Fruit fly (Drosophila melanogaster) whole organism, embryonic: ENCODE results near the gene CG31125.
A peak's percentile ranks its signal among the peaks of the same experiment; 100 is the strongest.

Experiments
- Abd-B ChIP-seq: fragments of 200-800 bp; sonication (Bioruptor generic); optimal IDR thresholded peaks from 2 replicates; lab custom pipeline; 2018; ENCODE audit warnings: missing biosample characterization, mild to moderate bottlenecking, missing genetic modification characterization, moderate library complexity
- Ada2b ChIP-seq: fragments of 200-800 bp; sonication (Bioruptor generic); IDR thresholded peaks from 2 replicates; pipeline ENCODE4 v1.3.6; 2022; ENCODE audit warnings: missing biosample characterization, missing genetic modification characterization
- Atf3 ChIP-seq: fragments of 200-800 bp; sonication (Bioruptor generic); optimal IDR thresholded peaks from 3 replicates; lab custom pipeline; 2016; ENCODE audit warnings: missing biosample characterization, missing genetic modification characterization
- CG10147 ChIP-seq: fragments of 200-800 bp; sonication (Bioruptor generic); optimal IDR thresholded peaks from 2 replicates; lab custom pipeline; 2019; ENCODE audit warnings: missing biosample characterization, mild to moderate bottlenecking, missing genetic modification characterization, moderate library complexity
- CG13287 ChIP-seq: fragments of 200-800 bp; sonication (Bioruptor generic); IDR thresholded peaks from 2 replicates; pipeline ENCODE4 v1.3.6; 2022; ENCODE audit warnings: missing biosample characterization, missing genetic modification characterization; ENCODE audit not compliant: partially characterized antibody
- CG1529 ChIP-seq: fragments of 200-800 bp; sonication (Bioruptor generic); optimal IDR thresholded peaks from 3 replicates; lab custom pipeline; 2018; ENCODE audit warnings: missing biosample characterization, missing genetic modification characterization
- CG15479 ChIP-seq: fragments of 200-800 bp; sonication (Bioruptor generic); optimal IDR thresholded peaks from 3 replicates; lab custom pipeline; 2019; ENCODE audit warnings: missing biosample characterization, mild to moderate bottlenecking, missing genetic modification characterization, moderate library complexity
- CG17359 ChIP-seq: fragments of 200-800 bp; sonication (Bioruptor generic); optimal IDR thresholded peaks from 3 replicates; lab custom pipeline; 2018; ENCODE audit warnings: missing biosample characterization, mild to moderate bottlenecking, missing genetic modification characterization, moderate library complexity
- CG17568 ChIP-seq: fragments of 200-800 bp; sonication (Bioruptor generic); optimal IDR thresholded peaks from 2 replicates; lab custom pipeline; 2018; ENCODE audit warnings: missing biosample characterization, mild to moderate bottlenecking, missing genetic modification characterization, moderate library complexity
- CG2678 ChIP-seq: fragments of 200-800 bp; sonication (Bioruptor generic); optimal IDR thresholded peaks from 3 replicates; lab custom pipeline; 2019; ENCODE audit warnings: missing biosample characterization, mild to moderate bottlenecking, missing genetic modification characterization, moderate library complexity
- CG2712 ChIP-seq: fragments of 200-800 bp; optimal IDR thresholded peaks from 3 replicates; lab custom pipeline; 2019; ENCODE audit warnings: missing biosample characterization, mild to moderate bottlenecking, missing genetic modification characterization, moderate library complexity
- CG4404 ChIP-seq: fragments of 200-800 bp; sonication (Bioruptor generic); IDR thresholded peaks from 2 replicates; pipeline ENCODE4 v1.3.6; 2022; ENCODE audit warnings: missing biosample characterization, missing genetic modification characterization
- CG4820 ChIP-seq: fragments of 200-800 bp; sonication (Bioruptor generic); optimal IDR thresholded peaks from 3 replicates; lab custom pipeline; 2016; ENCODE audit warnings: missing biosample characterization, missing genetic modification characterization
- CG7745 ChIP-seq: fragments of 200-800 bp; sonication (Bioruptor generic); optimal IDR thresholded peaks from 2 replicates; lab custom pipeline; 2018; ENCODE audit warnings: missing biosample characterization, mild to moderate bottlenecking, missing genetic modification characterization, moderate library complexity
- CG8359 ChIP-seq: fragments of 200-800 bp; sonication (Bioruptor generic); optimal IDR thresholded peaks from 2 replicates; lab custom pipeline; 2017; ENCODE audit warnings: missing biosample characterization, mild to moderate bottlenecking, missing genetic modification characterization, borderline replicate concordance
- CG9797 ChIP-seq: fragments of 200-800 bp; sonication (Bioruptor generic); optimal IDR thresholded peaks from 3 replicates; lab custom pipeline; 2018; ENCODE audit warnings: missing biosample characterization, mild to moderate bottlenecking, missing genetic modification characterization
- GATAe ChIP-seq: fragments of 200-800 bp; sonication (Bioruptor generic); conservative IDR thresholded peaks from 2 replicates; pipeline ENCODE4 v1.3.6; 2022; ENCODE audit warnings: missing biosample characterization, missing genetic modification characterization
- H2.0 ChIP-seq: fragments of 200-800 bp; sonication (Bioruptor generic); IDR thresholded peaks from 2 replicates; pipeline ENCODE4 v1.3.6; 2022; ENCODE audit warnings: missing biosample characterization, missing genetic modification characterization
- Hr3 ChIP-seq: fragments of 200-800 bp; sonication (Bioruptor generic); optimal IDR thresholded peaks from 3 replicates; lab custom pipeline; 2016; ENCODE audit warnings: missing biosample characterization, missing genetic modification characterization
- Hr51 ChIP-seq, 2 experiments: fragments of 200-800 bp; sonication (Bioruptor generic); optimal IDR thresholded peaks; 2 replicates in 1 of 2; 3 replicates in 1 of 2; lab custom pipeline; 2016 to 2018; ENCODE audit warnings: missing biosample characterization in 2 of 2, missing genetic modification characterization in 2 of 2, mild to moderate bottlenecking in 1 of 2, moderate library complexity in 1 of 2
- Lim3 ChIP-seq: fragments of 200-800 bp; sonication (Bioruptor generic); IDR thresholded peaks from 2 replicates; pipeline ENCODE4 v1.3.6; 2022; ENCODE audit warnings: missing biosample characterization, missing genetic modification characterization
- MESR4 ChIP-seq: fragments of 200-800 bp; sonication (Bioruptor generic); optimal IDR thresholded peaks from 2 replicates; lab custom pipeline; 2018; ENCODE audit warnings: missing biosample characterization, mild to moderate bottlenecking, missing genetic modification characterization, moderate library complexity
- Meics ChIP-seq: fragments of 200-800 bp; sonication (Bioruptor generic); optimal IDR thresholded peaks from 2 replicates; lab custom pipeline; 2017; ENCODE audit warnings: missing biosample characterization, mild to moderate bottlenecking, missing genetic modification characterization
- Neu2 ChIP-seq: fragments of 200-800 bp; sonication (Bioruptor generic); optimal IDR thresholded peaks from 3 replicates; lab custom pipeline; 2016; ENCODE audit warnings: missing biosample characterization, missing genetic modification characterization, borderline replicate concordance
- NfI ChIP-seq: fragments of 200-800 bp; sonication (Bioruptor generic); optimal IDR thresholded peaks from 3 replicates; lab custom pipeline; 2018; ENCODE audit warnings: missing biosample characterization, mild to moderate bottlenecking, missing genetic modification characterization, moderate library complexity
- Pdp1 ChIP-seq, 2 experiments: fragments of 200-800 bp; sonication (Bioruptor generic); optimal IDR thresholded peaks; 3 replicates each; lab custom pipeline; 2016; ENCODE audit warnings: missing biosample characterization in 2 of 2, missing genetic modification characterization in 2 of 2, mild to moderate bottlenecking in 1 of 2, moderate library complexity in 1 of 2
- Ptx1 ChIP-seq: fragments of 200-800 bp; sonication (Bioruptor generic); IDR thresholded peaks from 2 replicates; pipeline ENCODE4 v1.3.6; 2022; ENCODE audit warnings: missing biosample characterization, missing genetic modification characterization
- Xbp1 ChIP-seq: fragments of 200-800 bp; sonication (Bioruptor generic); optimal IDR thresholded peaks from 3 replicates; lab custom pipeline; 2016; ENCODE audit warnings: missing biosample characterization, mild to moderate bottlenecking, missing genetic modification characterization
- ara ChIP-seq: fragments of 200-800 bp; sonication (Bioruptor generic); IDR thresholded peaks from 2 replicates; pipeline ENCODE4 v1.3.6; 2022; ENCODE audit warnings: missing biosample characterization, missing genetic modification characterization
- ato ChIP-seq: fragments of 200-800 bp; sonication (Bioruptor generic); IDR thresholded peaks from 2 replicates; pipeline ENCODE4 v1.3.6; 2022; ENCODE audit warnings: missing biosample characterization, missing genetic modification characterization; ENCODE audit not compliant: partially characterized antibody
- bigmax ChIP-seq: fragments of 200-800 bp; sonication (Bioruptor generic); optimal IDR thresholded peaks from 2 replicates; lab custom pipeline; 2018; ENCODE audit warnings: missing biosample characterization, mild to moderate bottlenecking, missing genetic modification characterization
- chn ChIP-seq: fragments of 200-800 bp; sonication (Bioruptor generic); optimal IDR thresholded peaks from 2 replicates; lab custom pipeline; 2016; ENCODE audit warnings: missing biosample characterization, missing genetic modification characterization
- crc ChIP-seq: fragments of 200-800 bp; sonication (Bioruptor generic); optimal IDR thresholded peaks from 2 replicates; lab custom pipeline; 2016; ENCODE audit warnings: missing biosample characterization, missing genetic modification characterization
- dmrt11E ChIP-seq: fragments of 200-800 bp; sonication (Bioruptor generic); optimal IDR thresholded peaks from 3 replicates; lab custom pipeline; 2018; ENCODE audit warnings: missing biosample characterization, mild to moderate bottlenecking, missing genetic modification characterization, moderate library complexity
- en ChIP-seq: fragments of 200-800 bp; sonication (Bioruptor generic); optimal IDR thresholded peaks from 2 replicates; lab custom pipeline; 2016; ENCODE audit warnings: missing biosample characterization, missing genetic modification characterization
- fd102C ChIP-seq: fragments of 200-800 bp; sonication (Bioruptor generic); optimal IDR thresholded peaks from 2 replicates; lab custom pipeline; 2018; ENCODE audit warnings: missing biosample characterization, mild to moderate bottlenecking, missing genetic modification characterization, moderate library complexity
- jigr1 ChIP-seq: fragments of 200-800 bp; sonication (Bioruptor generic); IDR thresholded peaks from 3 replicates; pipeline ENCODE4 v1.3.6; 2022; ENCODE audit warnings: missing biosample characterization, missing genetic modification characterization
- knrl ChIP-seq: fragments of 200-800 bp; sonication (Bioruptor generic); IDR thresholded peaks from 3 replicates; pipeline ENCODE4 v1.3.6; 2022; ENCODE audit warnings: missing biosample characterization, missing genetic modification characterization; ENCODE audit not compliant: partially characterized antibody
- lov ChIP-seq, 2 experiments: fragments of 200-800 bp in 1 of 2; fragments of >200 bp in 1 of 2; sonication (Bioruptor generic) in 1 of 2; IDR thresholded peaks in 1 of 2; optimal IDR thresholded peaks in 1 of 2; 2 replicates in 1 of 2; 3 replicates in 1 of 2; pipeline versions ENCODE4 v1.3.6 to Lab custom; 2017 to 2022; ENCODE audit warnings: missing biosample characterization in 1 of 2, missing genetic modification characterization in 1 of 2
- mirr ChIP-seq: fragments of 200-800 bp; sonication (Bioruptor generic); optimal IDR thresholded peaks from 3 replicates; lab custom pipeline; 2018; ENCODE audit warnings: missing biosample characterization, mild to moderate bottlenecking, missing genetic modification characterization
- nerfin-2 ChIP-seq: fragments of 200-800 bp; sonication (Bioruptor generic); IDR thresholded peaks from 2 replicates; pipeline ENCODE4 v1.3.6; 2022; ENCODE audit warnings: missing biosample characterization, missing genetic modification characterization; ENCODE audit not compliant: partially characterized antibody
- p53 ChIP-seq: fragments of 200-800 bp; sonication (Bioruptor generic); optimal IDR thresholded peaks from 2 replicates; lab custom pipeline; 2016; ENCODE audit warnings: missing biosample characterization, missing genetic modification characterization
- psq ChIP-seq: fragments of 200-800 bp; sonication (Bioruptor generic); optimal IDR thresholded peaks from 2 replicates; lab custom pipeline; 2017; ENCODE audit warnings: missing biosample characterization, missing genetic modification characterization
- pum ChIP-seq: fragments of 200-800 bp; sonication (Bioruptor generic); optimal IDR thresholded peaks from 2 replicates; lab custom pipeline; 2016; ENCODE audit warnings: missing biosample characterization, missing genetic modification characterization
- so ChIP-seq: fragments of 200-800 bp; sonication (Bioruptor generic); IDR thresholded peaks from 3 replicates; pipeline ENCODE4 v1.3.6; 2022; ENCODE audit warnings: missing biosample characterization, missing genetic modification characterization
- sob ChIP-seq: fragments of 200-800 bp; sonication (Bioruptor generic); IDR thresholded peaks from 2 replicates; pipeline ENCODE4 v1.3.6; 2022; ENCODE audit warnings: missing biosample characterization, missing genetic modification characterization
- sqz ChIP-seq: fragments of 200-800 bp; sonication (Bioruptor generic); optimal IDR thresholded peaks from 3 replicates; lab custom pipeline; 2018; ENCODE audit warnings: missing biosample characterization, mild to moderate bottlenecking, missing genetic modification characterization
- tgo ChIP-seq: fragments of 200-800 bp; sonication (Bioruptor generic); IDR thresholded peaks from 3 replicates; pipeline ENCODE4 v1.3.6; 2022; ENCODE audit warnings: missing biosample characterization, missing genetic modification characterization
- vvl ChIP-seq: fragments of 200-800 bp; sonication (Bioruptor generic); IDR thresholded peaks from 2 replicates; pipeline ENCODE4 v1.3.6; 2022; ENCODE audit warnings: missing biosample characterization, missing genetic modification characterization
- zen2 ChIP-seq: fragments of 200-800 bp; sonication (Bioruptor generic); IDR thresholded peaks from 3 replicates; pipeline ENCODE4 v1.3.6; 2022; ENCODE audit warnings: missing biosample characterization, missing genetic modification characterization; ENCODE audit not compliant: partially characterized antibody

The CG31125 gene

DNA sequence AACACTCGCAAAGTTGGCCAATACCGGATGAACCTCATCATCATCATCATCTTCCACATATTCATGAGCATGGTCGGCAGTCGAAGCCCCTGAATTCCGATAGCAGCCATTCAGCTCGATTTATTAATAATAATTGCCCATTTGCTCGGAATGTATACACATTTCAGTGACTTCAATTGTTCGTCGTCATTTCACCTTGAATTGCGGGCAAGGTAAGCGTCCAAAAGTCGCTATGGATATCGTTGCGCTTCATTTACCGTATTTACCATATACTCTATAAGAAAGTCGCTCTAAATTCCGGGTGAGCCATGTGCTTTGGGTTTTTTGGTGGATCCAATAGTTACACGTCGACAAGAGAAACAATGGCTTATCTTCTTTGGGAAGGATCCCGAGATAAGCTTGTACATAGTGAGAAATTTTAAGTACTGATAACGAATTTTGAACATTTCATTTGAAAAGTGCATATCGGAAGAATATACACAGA, 28.6 kb downstream of the CG31125 start (continued):
- no peak for TF ChIP-seq CG4820
- TF ChIP-seq MESR4 (GFP tag; lab: Kevin White, UChicago) = no peak
- no peak for TF ChIP-seq CG1529 (GFP tag; lab: Kevin White, UChicago)
- no peak for TF ChIP-seq Lim3 (GFP tag; lab: Robert Waterston, UW)
- no peak for TF ChIP-seq fd102C
- TF ChIP-seq ato (GFP tag; lab: Robert Waterston, UW) = no peak
- peak; percentile 70 for TF ChIP-seq Ptx1 (GFP tag; lab: Robert Waterston, UW)
- no peak for TF ChIP-seq Abd-B (GFP tag; lab: Kevin White, UChicago)
- TF ChIP-seq CG2712 = peak; percentile 21
- TF ChIP-seq mirr (GFP tag; lab: Kevin White, UChicago) = no peak
- no peak for TF ChIP-seq crc (GFP tag; lab: Kevin White, UChicago)
- no peak for TF ChIP-seq dmrt11E (tag; lab: Kevin White, UChicago)
- no peak for TF ChIP-seq lov (optimal IDR thresholded peaks at IDR 0.05; lab: Kevin White, UChicago)
- no peak for TF ChIP-seq lov (GFP tag; IDR thresholded peaks at IDR 0.05; lab: Robert Waterston, UW)
- TF ChIP-seq Hr3 (GFP tag; lab: Kevin White, UChicago) = no peak
- TF ChIP-seq ara = no peak
- no peak for TF ChIP-seq CG15479
- no peak for TF ChIP-seq CG9797
- TF ChIP-seq Ada2b (GFP tag; lab: Robert Waterston, UW) = peak; percentile 38; the same call in 1 of the 2 replicates
- TF ChIP-seq GATAe (GFP tag; lab: Robert Waterston, UW) = no peak
- TF ChIP-seq jigr1 (GFP tag; lab: Robert Waterston, UW) = no peak
- peak; percentile 32 for TF ChIP-seq NfI (GFP tag; lab: Kevin White, UChicago)
- TF ChIP-seq sob (GFP tag; lab: Robert Waterston, UW) = 0 out of 2 replicates have a peak, but pooled peaks have one; percentile 8
- no peak for TF ChIP-seq CG8359 (GFP tag; lab: Kevin White, UChicago)
- no peak for TF ChIP-seq chn (GFP tag; lab: Kevin White, UChicago)
- no peak for TF ChIP-seq sqz (GFP tag; lab: Kevin White, UChicago)
- peak in 1 of 2 experiments; percentile 32 for TF ChIP-seq Pdp1 (GFP tag; optimal IDR thresholded peaks at IDR 0.05; lab: Kevin White, UChicago)
- no peak for TF ChIP-seq Hr51 (GFP tag; optimal IDR thresholded peaks at IDR 0.05; lab: Kevin White, UChicago)
- TF ChIP-seq p53 (GFP tag; lab: Kevin White, UChicago) = no peak
- TF ChIP-seq nerfin-2 (GFP tag; lab: Robert Waterston, UW) = no peak
- no peak for TF ChIP-seq bigmax
- no peak for TF ChIP-seq zen2 (GFP tag; lab: Robert Waterston, UW)
- TF ChIP-seq Neu2 = no peak
- no peak for TF ChIP-seq CG2678 (tag; lab: Kevin White, UChicago)

DNA sequence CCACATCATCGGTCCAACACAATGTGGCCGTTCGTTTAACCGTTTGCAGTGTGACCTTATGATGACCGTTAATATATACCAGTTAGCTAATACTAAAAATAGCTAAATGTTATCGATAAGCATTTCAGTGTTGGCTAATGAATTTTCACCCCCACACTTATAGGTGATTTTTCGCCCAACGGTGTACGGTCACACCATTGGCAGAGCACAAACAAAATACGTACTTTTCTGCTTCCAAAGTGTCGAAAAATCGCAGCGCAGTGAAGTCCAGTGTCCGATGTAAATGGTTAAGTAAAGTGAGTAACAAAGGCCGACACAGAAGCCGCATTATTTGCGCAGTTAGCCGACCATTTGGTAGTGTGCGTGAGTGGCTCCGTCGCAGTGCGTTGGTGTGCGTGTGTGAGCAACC, 29.1 kb downstream of the CG31125 start, which contains the start of the genes Syx18 and atl:
Gene Syx18 (minus strand): TSS at position 46 of the 409 bp plus-strand sequence.
Gene atl (plus strand): TSS at position 155 of the 409 bp plus-strand sequence.
- TF ChIP-seq CG10147 (GFP tag; lab: Kevin White, UChicago) (no peak), CG2712 (peak; percentile 49), CG4404 (GFP tag; lab: Robert Waterston, UW) (no peak), CG7745 (no peak), tgo (GFP tag; lab: Robert Waterston, UW) (no peak), Atf3 (no peak), H2.0 (no peak), so (GFP tag; lab: Robert Waterston, UW) (no peak), pum (GFP tag; lab: Kevin White, UChicago) (no peak), CG17568 (no peak), CG13287 (peak; percentile 67; the same call in 1 of the 2 replicates), psq (GFP tag; lab: Kevin White, UChicago) (no peak), CG17359 (tag; lab: Kevin White, UChicago) (no peak), vvl (peak; percentile 63; the same call in 1 of the 2 replicates), Meics (GFP tag; lab: Kevin White, UChicago) (no peak), Xbp1 (GFP tag; lab: Kevin White, UChicago) (peak; percentile 71), knrl (GFP tag; lab: Robert Waterston, UW) (peak; percentile 41; the same call in 1 of the 3 replicates), en (GFP tag; lab: Kevin White, UChicago) (no peak)
